Worm (Caenorhabditis elegans): ENCODE results near the gene C17F4.2.

The C17F4.2 gene

DNA sequence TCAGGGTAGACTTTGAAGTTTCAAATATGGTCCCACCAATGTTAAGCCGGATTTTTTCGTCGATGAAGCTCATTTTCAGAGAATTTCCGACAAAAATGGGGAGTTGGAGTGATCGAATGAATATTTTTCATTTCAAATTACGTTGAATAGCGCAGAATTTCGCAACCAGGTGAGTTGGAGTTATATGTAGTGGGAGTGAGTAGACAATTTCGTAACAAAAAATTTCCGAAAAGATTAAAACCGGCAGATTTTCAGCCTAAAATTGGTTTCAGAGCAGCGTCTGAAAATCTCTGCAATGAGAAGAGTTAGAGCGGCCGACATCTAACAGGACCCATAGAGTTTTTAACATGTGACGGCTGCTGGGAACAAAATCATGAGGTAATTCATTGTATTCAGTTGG is 39.8 kb upstream of the C17F4.2 start, which contains the start of gene sdz-35:
Gene sdz-35, minus strand, starts transcription at position 101 of the 400 bp plus-strand sequence.
- TF ChIP-seq cebp-1 (GFP tag; IDR thresholded peaks at IDR 0.05), result no peak
- TF ChIP-seq cebp-1 (tag; optimal IDR thresholded peaks at IDR 0.05), result no peak
- TF ChIP-seq let-607 (tag; optimal IDR thresholded peaks at IDR 0.05), result no peak
- TF ChIP-seq bed-1 (GFP tag; IDR thresholded peaks at IDR 0.05), result no peak
- no peak for TF ChIP-seq mel-28 (tag; optimal IDR thresholded peaks at IDR 0.05; ENCODE audit: borderline replicate concordance)
- TF ChIP-seq ztf-6 (GFP tag; IDR thresholded peaks at IDR 0.05), result no peak
- no peak for TF ChIP-seq nhr-80 (tag; optimal IDR thresholded peaks at IDR 0.05)
- TF ChIP-seq snpc-1.1 (tag; optimal IDR thresholded peaks at IDR 0.05; ENCODE audit: insufficient read depth), result no peak
- TF ChIP-seq unc-130 (GFP tag; optimal IDR thresholded peaks at IDR 0.05), result no peak
- no peak for TF ChIP-seq lsl-1 (GFP tag; optimal IDR thresholded peaks at IDR 0.05)
- no peak for TF ChIP-seq somi-1 (GFP tag; optimal IDR thresholded peaks at IDR 0.05)
- no peak for TF ChIP-seq C06A6.2 (GFP tag; conservative IDR thresholded peaks at IDR 0.05)
- TF ChIP-seq hsf-1 (GFP tag; IDR thresholded peaks at IDR 0.05), result no peak
- no peak for TF ChIP-seq lin-35 (GFP tag; optimal IDR thresholded peaks at IDR 0.05)

DNA sequence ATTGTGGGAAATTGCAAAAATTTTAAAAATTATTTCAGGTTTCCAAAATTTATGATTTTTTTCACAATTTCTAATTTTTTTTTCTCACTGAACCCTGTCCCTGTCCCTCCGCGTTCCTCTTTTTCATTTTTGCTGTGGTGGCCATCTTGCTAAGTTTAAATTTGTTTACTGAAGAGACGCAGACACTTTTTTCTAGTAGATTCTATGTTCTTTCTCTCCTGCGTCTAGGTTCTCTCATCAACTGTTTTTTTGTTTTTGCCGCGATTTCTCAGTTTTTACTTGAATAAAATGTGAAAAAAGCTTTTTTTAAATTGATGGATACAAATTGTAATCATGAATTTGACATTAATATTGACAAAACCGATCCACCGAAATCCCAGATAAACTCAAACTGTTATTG is 39.2 kb upstream of the C17F4.2 start, which contains the start of gene ZC239.6:
Gene ZC239.6, plus strand, starts transcription at position 381 of the 400 bp plus-strand sequence.
- no peak for TF ChIP-seq ztf-28 (GFP tag; IDR thresholded peaks at IDR 0.05)
- TF ChIP-seq attf-3 (GFP tag; conservative IDR thresholded peaks at IDR 0.05), result no peak
- peak; percentile 46; the same call in 1 of the 2 replicates for TF ChIP-seq hmg-1.2 (GFP tag; IDR thresholded peaks at IDR 0.05)
- no peak for TF ChIP-seq let-607 (tag; optimal IDR thresholded peaks at IDR 0.05)
- peak; percentile 53; the same call in 1 of the 2 replicates for TF ChIP-seq hsf-1 (GFP tag; IDR thresholded peaks at IDR 0.05)
- no peak for TF ChIP-seq ztf-3 (GFP tag; optimal IDR thresholded peaks at IDR 0.05)
- TF ChIP-seq F55B11.4 (tag; optimal IDR thresholded peaks at IDR 0.05; ENCODE audit: borderline replicate concordance, insufficient read depth), result no peak
- no peak for TF ChIP-seq madf-8 (GFP tag; conservative IDR thresholded peaks at IDR 0.05)
- TF ChIP-seq pbrm-1 (GFP tag; IDR thresholded peaks at IDR 0.05), result no peak

DNA sequence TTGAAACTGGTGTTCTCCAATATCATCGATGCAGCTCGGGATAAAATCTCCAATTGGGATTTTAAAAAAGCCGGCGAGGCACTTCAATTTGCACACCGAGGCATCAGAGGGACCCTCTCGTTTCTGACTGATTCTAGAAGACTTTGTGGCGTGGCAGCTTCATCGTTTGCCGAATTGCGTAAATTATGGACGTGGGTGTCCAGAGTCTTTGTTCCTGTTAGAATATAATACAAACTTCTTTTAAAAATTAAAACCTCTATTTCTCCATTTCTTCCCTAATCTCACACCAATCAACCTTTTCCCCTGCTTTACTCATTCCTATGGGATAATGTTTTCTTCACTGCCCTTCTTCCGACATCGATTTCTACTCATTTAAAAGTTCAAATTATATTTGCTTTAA is 38.1 kb upstream of the C17F4.2 start, which contains the start of gene ZC239.5:
Gene ZC239.5, plus strand, starts transcription at position 301 of the 400 bp plus-strand sequence.
- TF ChIP-seq ccch-3 (GFP tag; optimal IDR thresholded peaks at IDR 0.05) (no peak), lin-35 (GFP tag; optimal IDR thresholded peaks at IDR 0.05) (no peak), ztf-18 (tag; optimal IDR thresholded peaks at IDR 0.05) (no peak), F57C9.4 (tag; optimal IDR thresholded peaks at IDR 0.05) (no peak), C06A6.2 (GFP tag; conservative IDR thresholded peaks at IDR 0.05) (no peak), attf-3 (GFP tag; conservative IDR thresholded peaks at IDR 0.05) (no peak), madf-8 (GFP tag; conservative IDR thresholded peaks at IDR 0.05) (no peak), die-1 (tag; optimal IDR thresholded peaks at IDR 0.05) (no peak), tbp1 (GFP tag; optimal IDR thresholded peaks at IDR 0.05) (no peak), zfh-2 (GFP tag; conservative IDR thresholded peaks at IDR 0.05) (no peak), ZK185.1 (tag; optimal IDR thresholded peaks at IDR 0.05; ENCODE audit: poor library complexity, severe bottlenecking) (no peak), F37B4.10 (GFP tag; IDR thresholded peaks at IDR 0.05) (no peak), hrde-1 (tag; optimal IDR thresholded peaks at IDR 0.05; ENCODE audit: borderline replicate concordance) (no peak), dpff-1 (tag; optimal IDR thresholded peaks at IDR 0.05) (no peak), unc-62 (GFP tag; optimal IDR thresholded peaks at IDR 0.05) (no peak), F23B12.7 (tag; optimal IDR thresholded peaks at IDR 0.05; ENCODE audit: insufficient read depth) (no peak)

DNA sequence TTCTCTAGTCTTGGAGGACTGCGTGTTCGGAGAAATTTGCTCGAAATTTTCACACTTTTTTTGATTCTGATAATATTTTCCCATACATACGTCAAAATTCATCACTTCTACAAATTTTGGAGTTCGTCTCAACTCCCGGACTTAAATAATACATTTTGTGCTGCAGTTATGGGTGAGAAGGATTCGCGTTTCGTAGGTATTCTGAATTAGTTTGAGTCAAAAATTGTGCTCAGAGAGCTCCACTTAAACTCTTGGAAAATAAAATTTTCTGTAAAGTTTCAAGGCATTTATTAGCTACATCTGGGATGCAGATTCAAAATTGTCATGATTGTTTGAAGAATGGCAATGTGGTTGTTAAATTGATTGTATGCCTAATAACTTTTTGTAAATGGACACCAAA is 34.6 kb upstream of the C17F4.2 start, which contains the start of gene ZC239.4:
Gene ZC239.4, plus strand, starts transcription at position 301 of the 400 bp plus-strand sequence.
- no peak for TF ChIP-seq F39B2.1 (GFP tag; IDR thresholded peaks at IDR 0.05)
- no peak for TF ChIP-seq C06A6.2 (GFP tag; conservative IDR thresholded peaks at IDR 0.05)
- TF ChIP-seq ekl-4 (GFP tag; IDR thresholded peaks at IDR 0.05), result no peak
- TF ChIP-seq nfya-2 (GFP tag; IDR thresholded peaks at IDR 0.05), result no peak
- TF ChIP-seq Y53G8AR.9 (GFP tag; conservative IDR thresholded peaks at IDR 0.05), result no peak
